Fruit fly (Drosophila melanogaster) ovary, adult (tissue): ENCODE data around the gene CG2278.

Experiments used
- CG17801 ChIP-seq: fragments of 200-800 bp; optimal IDR thresholded peaks from 2 replicates; lab custom pipeline; 2019; ENCODE audit warnings: missing biosample characterization, mild to moderate bottlenecking, missing genetic modification characterization, moderate library complexity; ENCODE audit not compliant: partially characterized antibody

CG2278 gene

dm6 chrX:8170166-8170565, at the start of gene CG2278:
CG2278 (minus strand) TSS chrX:8170266.
- TF ChIP-seq CG17801 (GFP tag; lab: Kevin White, UChicago) = no peak

- TF ChIP-seq CG17801 (GFP tag; lab: Kevin White, UChicago) = no peak
Observed at dm6 chrX:8215855-8216586, 46.0 kb upstream of the CG2278 start.

dm6 chrX:8215094-8215854, 45.2 kb upstream of the CG2278 start:
- TF ChIP-seq CG17801 (GFP tag; lab: Kevin White, UChicago) = no peak

- TF ChIP-seq CG17801 (GFP tag; lab: Kevin White, UChicago) = no peak
Observed at dm6 chrX:8214017-8214416, 44.0 kb upstream of the CG2278 start.

- no peak for TF ChIP-seq CG17801 (GFP tag; lab: Kevin White, UChicago)
Observed at dm6 chrX:8211731-8212468, 41.8 kb upstream of the CG2278 start.

DNA sequence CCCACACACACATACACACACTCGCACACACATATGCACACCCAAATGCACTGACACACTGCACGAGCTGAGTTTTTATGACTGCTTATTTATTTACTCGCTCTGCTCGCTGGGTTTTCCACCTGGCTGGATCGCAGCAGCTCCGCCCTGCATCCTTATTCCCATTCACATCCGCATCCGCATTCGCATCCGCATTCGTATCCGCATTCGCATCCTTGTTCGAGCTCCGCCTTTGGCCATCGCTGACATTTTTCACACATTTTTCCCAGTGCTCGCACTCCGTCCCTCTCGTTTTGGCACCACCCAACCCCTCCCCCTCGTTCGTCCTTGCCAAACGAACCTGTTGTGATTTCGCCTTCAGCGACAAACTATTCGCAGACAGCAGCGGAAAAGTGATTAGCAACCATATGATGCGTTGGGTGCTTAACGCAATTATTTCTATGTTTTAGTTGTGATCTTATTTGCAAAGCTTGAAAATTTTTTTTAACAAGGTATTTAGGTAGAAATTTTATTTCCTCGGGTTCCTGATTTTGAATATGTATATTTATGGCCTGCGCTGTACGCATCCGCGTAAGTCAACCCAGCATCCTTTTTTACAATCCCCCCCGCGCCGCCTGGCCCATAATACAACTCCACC, 41.1 kb upstream of the CG2278 start:
- TF ChIP-seq CG17801 (GFP tag; lab: Kevin White, UChicago) = no peak

DNA sequence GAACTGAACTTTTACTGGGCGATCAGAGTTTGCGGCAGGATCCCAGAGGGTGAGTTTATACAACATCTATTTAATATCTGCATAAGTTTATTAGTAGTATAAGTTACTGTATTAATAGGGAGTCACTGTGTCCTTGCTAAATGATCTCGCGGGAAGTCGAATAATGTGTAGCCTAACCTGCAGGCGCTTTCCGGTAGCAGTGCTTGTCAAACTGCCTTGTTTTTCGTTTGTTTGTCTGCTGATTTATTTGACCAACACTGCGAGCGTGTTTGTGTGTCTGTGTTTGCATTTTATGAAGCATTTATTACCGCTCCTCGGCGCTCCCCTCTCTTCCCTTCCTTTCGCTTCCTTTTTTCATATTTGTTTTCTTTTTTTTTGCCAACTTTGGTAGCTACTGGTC, 40.6 kb upstream of the CG2278 start:
- TF ChIP-seq CG17801 (GFP tag; lab: Kevin White, UChicago) = no peak

- no peak for TF ChIP-seq CG17801 (GFP tag; lab: Kevin White, UChicago)
Observed at dm6 chrX:8207054-8207453, 37.0 kb upstream of the CG2278 start.

DNA sequence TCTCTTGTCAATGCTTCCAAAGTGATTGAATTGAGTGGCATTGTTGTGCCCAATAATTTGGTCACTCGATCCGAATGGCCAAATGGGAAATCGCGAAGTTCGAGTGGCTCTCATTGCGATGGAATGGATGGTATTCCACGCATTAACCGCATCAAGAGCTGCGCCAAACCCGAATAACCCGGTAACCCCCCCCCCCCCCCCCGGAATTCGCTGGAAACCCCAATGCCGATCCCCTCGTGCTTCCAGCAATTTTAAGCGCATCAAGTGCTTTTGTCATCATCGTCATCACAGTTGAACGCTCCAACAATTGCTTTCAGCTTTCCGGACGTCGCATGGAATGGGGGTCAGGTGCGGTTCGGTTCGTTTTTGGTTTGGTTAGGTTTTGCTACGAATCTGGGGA, 36.5 kb upstream of the CG2278 start:
- TF ChIP-seq CG17801 (GFP tag; lab: Kevin White, UChicago) = no peak

DNA sequence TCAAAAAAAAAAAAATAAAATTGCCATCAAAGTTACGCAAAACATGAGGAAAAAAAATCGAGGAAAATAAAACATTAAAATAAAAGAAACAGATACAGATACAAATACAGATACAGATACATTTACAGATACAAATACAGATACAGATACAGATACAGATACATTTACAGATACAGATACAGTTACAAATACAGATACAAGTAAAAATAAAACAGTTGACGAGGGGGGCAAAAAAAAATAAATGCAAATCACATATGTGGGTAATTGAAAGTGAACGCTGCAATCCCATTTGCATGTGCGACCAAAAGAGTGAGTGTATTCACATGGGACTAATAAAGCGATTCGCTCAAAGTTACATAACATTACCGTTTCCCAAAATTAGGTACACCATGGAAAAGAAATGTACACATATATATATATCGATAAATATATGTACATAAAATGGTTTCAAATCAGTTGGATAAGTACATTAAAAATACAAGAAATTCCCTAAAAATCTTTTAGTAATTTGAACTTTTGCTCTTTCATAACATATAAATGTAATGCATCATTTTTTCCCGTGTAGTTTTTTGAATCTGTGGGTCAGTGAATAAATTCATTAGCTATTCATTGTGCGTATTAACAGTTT, 35.7 kb upstream of the CG2278 start:
- no peak for TF ChIP-seq CG17801 (GFP tag; lab: Kevin White, UChicago)

DNA sequence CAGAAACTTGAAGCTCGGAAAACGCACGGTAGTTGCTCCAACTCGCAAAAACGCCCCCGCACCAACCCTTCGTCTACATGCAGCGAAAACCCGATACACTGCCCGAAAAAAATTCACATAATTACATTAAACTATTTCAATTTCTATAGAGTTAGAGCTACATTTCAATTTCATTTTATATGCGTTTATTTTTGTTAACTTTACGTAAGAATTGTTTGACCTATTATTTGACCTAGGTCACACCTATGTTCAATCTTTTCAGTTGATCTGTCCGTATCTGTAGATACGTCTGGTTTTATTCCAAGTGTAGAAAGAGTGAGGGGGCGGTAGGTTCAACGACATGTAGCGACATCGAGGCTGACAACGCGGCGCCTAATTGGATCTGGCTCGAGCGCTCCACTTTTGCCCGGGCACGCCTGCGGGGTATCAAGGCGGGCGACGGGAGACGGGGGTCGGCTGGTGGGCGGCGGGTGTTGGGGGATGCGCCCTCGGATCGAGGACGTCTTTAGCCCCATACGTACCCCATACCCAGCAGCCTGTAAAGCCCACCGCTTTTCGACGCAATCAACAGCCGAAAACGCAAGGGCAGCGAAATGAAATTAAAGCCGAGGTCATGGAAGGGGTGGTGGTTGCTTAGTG, 32.8 kb upstream of the CG2278 start:
- TF ChIP-seq CG17801 (GFP tag; lab: Kevin White, UChicago) = no peak

- no peak for TF ChIP-seq CG17801 (GFP tag; lab: Kevin White, UChicago)
Observed at dm6 chrX:8198935-8199580, 29.0 kb upstream of the CG2278 start.

DNA sequence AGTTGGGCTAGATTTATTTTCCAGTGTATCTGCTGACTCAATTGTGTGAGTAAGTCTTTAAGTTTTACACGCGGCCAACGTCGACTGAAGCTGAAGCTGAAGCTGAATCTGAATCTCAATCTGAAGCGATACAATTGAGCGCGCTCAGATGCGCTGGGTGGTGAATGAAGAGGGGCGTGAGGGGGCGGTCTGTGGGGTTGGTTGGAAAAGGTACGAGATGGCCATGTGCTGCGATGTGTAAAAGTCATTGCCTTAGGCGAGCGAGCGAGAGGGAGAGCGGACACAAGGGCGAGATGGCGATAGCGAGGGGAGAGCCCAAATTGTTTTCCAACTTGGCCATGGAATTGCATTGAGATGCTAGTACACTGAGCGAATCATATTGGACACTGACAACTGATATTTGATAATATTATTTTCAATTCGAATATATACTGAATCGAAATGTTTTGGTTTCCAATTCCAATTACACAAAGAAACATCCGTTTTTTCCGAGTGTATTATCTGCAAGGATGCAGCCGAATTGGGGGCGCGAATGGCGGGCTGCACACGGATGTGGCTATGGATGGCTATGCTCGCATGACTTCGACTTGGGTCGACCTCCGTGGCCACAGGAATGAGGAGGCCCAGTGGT, 26.6 kb upstream of the CG2278 start:
- TF ChIP-seq CG17801 (GFP tag; lab: Kevin White, UChicago) = no peak
